Worm (Caenorhabditis elegans) whole organism, L3 larva: ENCODE measurements around the gene R10F2.4.

Source experiments
- elt-3 ChIP-seq, 3 experiments: fragments of 150-350 bp in 1 of 3; sonication (generic microtip) in 2 of 3; optimal IDR thresholded peaks; 2 replicates in 2 of 3; 4 replicates in 1 of 3; lab custom pipeline; 2014 to 2017; ENCODE audit warnings: missing biosample characterization in 3 of 3, missing genetic modification characterization in 3 of 3
- fkh-10 ChIP-seq: sonication (generic microtip); optimal IDR thresholded peaks from 2 replicates; lab custom pipeline; 2017; ENCODE audit warnings: missing biosample characterization, missing genetic modification reagents, missing genetic modification characterization
- lin-15B ChIP-seq: fragments of 150-350 bp; optimal IDR thresholded peaks from 2 replicates; lab custom pipeline; 2014; ENCODE audit warnings: missing biosample characterization, missing genetic modification characterization
- mdl-1 ChIP-seq: fragments of 150-350 bp; optimal IDR thresholded peaks from 2 replicates; lab custom pipeline; 2014; ENCODE audit warnings: missing biosample characterization, missing genetic modification characterization
- mml-1 ChIP-seq: fragments of 150-350 bp; sonication (generic microtip); optimal IDR thresholded peaks from 3 replicates; lab custom pipeline; 2014; ENCODE audit warnings: missing biosample characterization, missing genetic modification characterization
- nfya-1 ChIP-seq: sonication (generic microtip); optimal IDR thresholded peaks from 2 replicates; lab custom pipeline; 2017; ENCODE audit warnings: missing genetic modification characterization, mild to moderate bottlenecking, missing compliant biosample characterization, antibody characterized with exemption, moderate library complexity; ENCODE audit not compliant: insufficient read depth
- nhr-11 ChIP-seq: fragments of 150-350 bp; optimal IDR thresholded peaks from 2 replicates; lab custom pipeline; 2014; ENCODE audit warnings: missing biosample characterization, missing genetic modification characterization
- nhr-28 ChIP-seq: fragments of 150-350 bp; optimal IDR thresholded peaks from 2 replicates; lab custom pipeline; 2014; ENCODE audit warnings: missing biosample characterization, missing genetic modification characterization
- sea-2 ChIP-seq: fragments of 150-350 bp; sonication (generic microtip); optimal IDR thresholded peaks from 4 replicates; lab custom pipeline; 2014; ENCODE audit warnings: missing biosample characterization, missing genetic modification reagents, missing genetic modification characterization
- skn-1 ChIP-seq: fragments of 150-350 bp; optimal IDR thresholded peaks from 2 replicates; lab custom pipeline; 2014; ENCODE audit warnings: missing biosample characterization, missing genetic modification characterization
- unc-62 ChIP-seq: fragments of 150-350 bp; sonication (generic microtip); optimal IDR thresholded peaks from 4 replicates; lab custom pipeline; 2014; ENCODE audit warnings: missing biosample characterization, missing genetic modification reagents, missing genetic modification characterization
- ztf-11 ChIP-seq: fragments of 150-350 bp; optimal IDR thresholded peaks from 2 replicates; lab custom pipeline; 2014; ENCODE audit warnings: missing biosample characterization, missing genetic modification characterization

ce11 chrIII:2924658-2925057 lies 1.7 kb upstream of the R10F2.4 start, which contains the start of gene R10F2.5:
- no peak for TF ChIP-seq nhr-28 (tag; lab: Kevin White, UChicago)
- TF ChIP-seq lin-15B (tag; lab: Kevin White, UChicago) = no peak
- no peak for TF ChIP-seq nhr-11
- TF ChIP-seq mdl-1 = no peak
- TF ChIP-seq elt-3 (tag; optimal IDR thresholded peaks at IDR 0.05; lab: Kevin White, UChicago) = no peak
- TF ChIP-seq fkh-10 = no peak
- TF ChIP-seq mml-1 (tag; lab: Kevin White, UChicago) = no peak
- no peak for TF ChIP-seq skn-1
- no peak for TF ChIP-seq sea-2 (GFP tag; lab: Kevin White, UChicago)
- no peak for TF ChIP-seq ztf-11 (tag; lab: Kevin White, UChicago)
- TF ChIP-seq unc-62 (GFP tag; lab: Kevin White, UChicago) = no peak
- no peak for TF ChIP-seq nfya-1
